Fruit fly (Drosophila melanogaster): ENCODE data around the gene CG15879.

CG15879 gene

DNA sequence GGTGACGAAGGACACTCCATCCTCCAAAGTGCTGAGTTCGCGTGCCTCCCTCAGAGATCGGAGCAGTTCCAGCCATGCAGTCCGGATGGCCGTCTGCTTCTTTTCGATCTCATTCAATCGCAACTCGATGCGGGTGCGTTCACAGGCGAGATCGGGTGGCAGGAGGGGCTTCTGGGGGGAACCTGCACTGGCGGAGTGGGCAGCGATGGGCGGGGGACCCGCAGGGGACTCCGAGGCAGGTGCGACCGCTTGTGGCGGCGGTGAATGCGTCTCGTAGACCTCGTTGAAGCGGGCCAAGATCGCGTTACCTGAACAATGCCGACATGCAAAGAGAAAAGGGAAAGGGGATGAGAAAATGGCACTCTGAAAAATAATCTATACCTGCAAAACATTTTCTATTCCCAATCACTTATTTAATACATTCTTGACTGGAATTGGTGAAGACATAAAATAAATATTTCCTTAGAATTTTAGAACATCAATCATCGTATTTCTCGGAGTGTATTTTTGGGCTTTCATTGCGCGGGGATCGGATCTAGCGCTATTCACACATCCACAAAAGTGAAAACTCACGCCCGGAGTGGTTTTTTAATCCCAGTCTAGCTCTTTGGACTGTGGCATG is 10.1 kb downstream of the CG15879 start (continued):
- no peak for TF ChIP-seq pan (optimal IDR thresholded peaks at IDR 0.05)
- no peak for TF ChIP-seq pan (GFP tag; optimal IDR thresholded peaks at IDR 0.05 in 1 of 2, IDR thresholded peaks at IDR 0.05 in 1 of 2)
- no peak for TF ChIP-seq ash1 (GFP tag; optimal IDR thresholded peaks at IDR 0.05)
- no peak for TF ChIP-seq Neu2 (GFP tag; optimal IDR thresholded peaks at IDR 0.05; ENCODE audit: borderline replicate concordance)
- no peak for TF ChIP-seq Dref (GFP tag; IDR thresholded peaks at IDR 0.05)
- no peak for TF ChIP-seq zf30C (GFP tag; optimal IDR thresholded peaks at IDR 0.05)
- no peak for TF ChIP-seq pita (GFP tag; optimal IDR thresholded peaks at IDR 0.05)
- peak; percentile 42 for TF ChIP-seq bcd (GFP tag; optimal IDR thresholded peaks at IDR 0.05)
- no peak for TF ChIP-seq CG13894 (tag; optimal IDR thresholded peaks at IDR 0.05)
- TF ChIP-seq unpg (GFP tag; optimal IDR thresholded peaks at IDR 0.05), result peak; percentile 60
- TF ChIP-seq ATbp (GFP tag; optimal IDR thresholded peaks at IDR 0.05), result peak; percentile 67
- TF ChIP-seq CG6765 (GFP tag; optimal IDR thresholded peaks at IDR 0.05), result no peak
- TF ChIP-seq crc (GFP tag; optimal IDR thresholded peaks at IDR 0.05), result no peak
- TF ChIP-seq CG10267 (tag; optimal IDR thresholded peaks at IDR 0.05), result peak; percentile 53
- TF ChIP-seq BEAF-32 (GFP tag; optimal IDR thresholded peaks at IDR 0.05), result no peak
- no peak for TF ChIP-seq CG7987 (GFP tag; optimal IDR thresholded peaks at IDR 0.05)
- peak; percentile 38 for TF ChIP-seq CG2202 (tag; optimal IDR thresholded peaks at IDR 0.05)
- TF ChIP-seq CG10543 (GFP tag; optimal IDR thresholded peaks at IDR 0.05), result no peak
- TF ChIP-seq slbo (GFP tag; IDR thresholded peaks at IDR 0.05), result peak; percentile 37
- TF ChIP-seq cas (GFP tag; IDR thresholded peaks at IDR 0.05), result no peak
- TF ChIP-seq amos (GFP tag; IDR thresholded peaks at IDR 0.05; ENCODE audit: partially characterized antibody), result no peak
- no peak for TF ChIP-seq Dip3 (GFP tag; optimal IDR thresholded peaks at IDR 0.05)
- no peak for TF ChIP-seq HmgD (GFP tag; optimal IDR thresholded peaks at IDR 0.05)
- TF ChIP-seq Doc3 (GFP tag; IDR thresholded peaks at IDR 0.05; ENCODE audit: partially characterized antibody), result no peak
- no peak for TF ChIP-seq gfzf (GFP tag; optimal IDR thresholded peaks at IDR 0.05)
- TF ChIP-seq CG13296 (GFP tag; optimal IDR thresholded peaks at IDR 0.05), result no peak
- peak in 1 of 2 experiments; percentile 37 for TF ChIP-seq Eip74EF (GFP tag; optimal IDR thresholded peaks at IDR 0.05)
- TF ChIP-seq TFAM (GFP tag; optimal IDR thresholded peaks at IDR 0.05), result no peak
- no peak for TF ChIP-seq Mad (GFP tag; optimal IDR thresholded peaks at IDR 0.05)
- no peak for TF ChIP-seq HLH4C (GFP tag; IDR thresholded peaks at IDR 0.05; ENCODE audit: partially characterized antibody)
- no peak for TF ChIP-seq CG7786 (GFP tag; optimal IDR thresholded peaks at IDR 0.05)
- peak; percentile 63; the same call in 2 of the 3 replicates for TF ChIP-seq otp (GFP tag; IDR thresholded peaks at IDR 0.05)
- TF ChIP-seq ems (GFP tag; optimal IDR thresholded peaks at IDR 0.05), result no peak
- TF ChIP-seq Lpt (GFP tag; optimal IDR thresholded peaks at IDR 0.05), result no peak
- TF ChIP-seq Hr3 (GFP tag; optimal IDR thresholded peaks at IDR 0.05), result peak; percentile 17
- TF ChIP-seq CG4617 (GFP tag; optimal IDR thresholded peaks at IDR 0.05; ENCODE audit: borderline replicate concordance), result no peak
- no peak for TF ChIP-seq Dip2 (GFP tag; IDR thresholded peaks at IDR 0.05)
- no peak for TF ChIP-seq MBD-R2 (GFP tag; IDR thresholded peaks at IDR 0.05)
- TF ChIP-seq Lim3 (GFP tag; IDR thresholded peaks at IDR 0.05), result no peak
- peak; percentile 45 for TF ChIP-seq CG17385 (GFP tag; optimal IDR thresholded peaks at IDR 0.05)
- TF ChIP-seq psq (GFP tag; optimal IDR thresholded peaks at IDR 0.05), result no peak
- TF ChIP-seq NFAT (GFP tag; IDR thresholded peaks at IDR 0.05), result no peak
- 0 out of 2 replicates have a peak, but pooled peaks have one; percentile 22 for TF ChIP-seq onecut (GFP tag; IDR thresholded peaks at IDR 0.05)
- TF ChIP-seq fd3F (GFP tag; optimal IDR thresholded peaks at IDR 0.05), result no peak
- no peak for TF ChIP-seq CG7271 (tag; optimal IDR thresholded peaks at IDR 0.05)
- TF ChIP-seq kah (GFP tag; optimal IDR thresholded peaks at IDR 0.05), result no peak
- TF ChIP-seq twi (tag; optimal IDR thresholded peaks at IDR 0.05), result peak; percentile 38
- 0 out of 2 replicates have a peak, but pooled peaks have one; percentile 16 for TF ChIP-seq stc (GFP tag; IDR thresholded peaks at IDR 0.05)
- TF ChIP-seq CG12071 (GFP tag; optimal IDR thresholded peaks at IDR 0.05), result no peak
- no peak for TF ChIP-seq fd64A (GFP tag; optimal IDR thresholded peaks at IDR 0.05)

Measured in whole organism, embryonic.